Worm (Caenorhabditis elegans): ENCODE results near the gene T26E4.2.
"Not testable (repeated sequence)": the region's sequence is repeated elsewhere in the genome, so short reads cannot be mapped to it uniquely, and the experiment has no call there.

The T26E4.2 gene

ce11 chrV:15809543-15809942, 28.4 kb downstream of the T26E4.2 start, which contains the start of gene srsx-36:
Gene srsx-36, minus strand, starts transcription at chrV:15809643.
- no peak for TF ChIP-seq ztf-23 (GFP tag; IDR thresholded peaks at IDR 0.05)
- TF ChIP-seq klf-2 (GFP tag; conservative IDR thresholded peaks at IDR 0.05), result no peak
- TF ChIP-seq tab-1 (GFP tag; IDR thresholded peaks at IDR 0.05), result no peak
- no peak for TF ChIP-seq ref-1 (GFP tag; conservative IDR thresholded peaks at IDR 0.05)
- no peak for TF ChIP-seq T22C8.4 (GFP tag; IDR thresholded peaks at IDR 0.05)
- no peak for TF ChIP-seq med-1 (GFP tag; optimal IDR thresholded peaks at IDR 0.05; ENCODE audit: insufficient read depth)
- no peak for TF ChIP-seq flt-1 (GFP tag; IDR thresholded peaks at IDR 0.05)
- TF ChIP-seq ztf-29 (GFP tag; IDR thresholded peaks at IDR 0.05), result no peak
- no peak for TF ChIP-seq cog-1 (tag; optimal IDR thresholded peaks at IDR 0.05)

DNA sequence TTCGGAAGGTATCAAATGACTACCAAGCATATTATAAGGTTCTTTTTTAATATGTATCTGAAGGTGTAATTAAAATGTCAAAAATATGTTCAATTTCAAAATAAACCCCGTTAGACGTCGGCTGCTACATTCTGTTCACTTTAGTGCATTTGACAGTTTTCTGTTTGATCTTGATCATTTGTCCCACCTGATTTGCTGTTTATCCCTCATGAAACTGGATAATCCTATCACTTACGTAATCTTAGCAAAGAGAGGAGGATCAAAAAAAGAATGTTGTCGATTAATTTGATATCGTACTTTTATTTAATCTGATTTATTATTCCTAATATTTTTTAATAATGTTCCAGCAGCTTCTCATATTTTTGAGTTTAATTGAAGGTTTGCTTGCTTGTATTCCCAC, 29.3 kb downstream of the T26E4.2 start, which contains the start of gene F54B8.1:
Gene F54B8.1 (plus strand): TSS at position 301 of the 400 bp plus-strand sequence.
- TF ChIP-seq klf-2 (GFP tag; conservative IDR thresholded peaks at IDR 0.05), result no peak

DNA sequence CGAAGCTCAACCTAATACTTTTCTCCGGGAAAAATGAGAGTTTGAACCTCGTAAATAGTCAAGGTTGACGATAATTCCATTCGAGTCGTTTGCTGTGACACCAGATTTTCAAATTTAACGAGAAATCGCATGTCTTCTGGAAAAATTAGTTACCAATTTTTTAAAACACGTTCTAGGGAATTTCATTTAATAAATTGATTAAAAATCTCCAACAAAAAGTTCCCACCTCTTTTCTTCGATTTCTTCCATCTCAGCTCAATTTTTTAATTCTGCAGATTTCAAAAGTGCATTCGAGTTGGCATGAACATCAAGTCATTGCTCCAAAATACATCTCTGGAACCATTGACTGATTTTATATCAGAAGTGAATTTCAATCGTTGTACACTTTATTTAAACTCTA, 30.8 kb downstream of the T26E4.2 start, which contains the start of gene nhr-282:
Gene nhr-282 (plus strand): TSS at position 301 of the 400 bp plus-strand sequence.
- TF ChIP-seq med-1 (GFP tag; optimal IDR thresholded peaks at IDR 0.05; ENCODE audit: insufficient read depth); tab-1 (GFP tag; IDR thresholded peaks at IDR 0.05); cog-1 (tag; optimal IDR thresholded peaks at IDR 0.05): not testable (repeated sequence)

- no peak for TF ChIP-seq T22C8.4 (GFP tag; IDR thresholded peaks at IDR 0.05)
- no peak for TF ChIP-seq tab-1 (GFP tag; IDR thresholded peaks at IDR 0.05)
- no peak for TF ChIP-seq klf-2 (GFP tag; conservative IDR thresholded peaks at IDR 0.05)
- TF ChIP-seq ztf-29 (GFP tag; IDR thresholded peaks at IDR 0.05), result no peak
- no peak for TF ChIP-seq flt-1 (GFP tag; IDR thresholded peaks at IDR 0.05)
- no peak for TF ChIP-seq ztf-23 (GFP tag; IDR thresholded peaks at IDR 0.05)
- TF ChIP-seq cog-1 (tag; optimal IDR thresholded peaks at IDR 0.05), result no peak
- TF ChIP-seq med-1 (GFP tag; optimal IDR thresholded peaks at IDR 0.05; ENCODE audit: insufficient read depth), result no peak
- TF ChIP-seq ref-1 (GFP tag; conservative IDR thresholded peaks at IDR 0.05), result no peak
Measured at ce11 chrV:15815962-15816432, 34.8 kb downstream of the T26E4.2 start, which contains the start of the genes fbxa-69 and F54B8.4. Gene fbxa-69, minus strand, starts transcription at chrV:15815971. Gene F54B8.4, plus strand, starts transcription at chrV:15816382.

ce11 chrV:15817746-15818145, 36.6 kb downstream of the T26E4.2 start, which contains the start of gene abf-3:
Gene abf-3, minus strand, starts transcription at chrV:15817846.
- TF ChIP-seq ztf-29 (GFP tag; IDR thresholded peaks at IDR 0.05) (no peak), tab-1 (GFP tag; IDR thresholded peaks at IDR 0.05) (no peak)

- TF ChIP-seq flt-1 (GFP tag; IDR thresholded peaks at IDR 0.05), result no peak
- TF ChIP-seq med-1 (GFP tag; optimal IDR thresholded peaks at IDR 0.05; ENCODE audit: insufficient read depth), result no peak
- TF ChIP-seq ztf-23 (GFP tag; IDR thresholded peaks at IDR 0.05), result no peak
- TF ChIP-seq ref-1 (GFP tag; conservative IDR thresholded peaks at IDR 0.05), result no peak
- TF ChIP-seq cog-1 (tag; optimal IDR thresholded peaks at IDR 0.05), result no peak
- no peak for TF ChIP-seq klf-2 (GFP tag; conservative IDR thresholded peaks at IDR 0.05)
- TF ChIP-seq tab-1 (GFP tag; IDR thresholded peaks at IDR 0.05), result no peak
- no peak for TF ChIP-seq ztf-29 (GFP tag; IDR thresholded peaks at IDR 0.05)
- TF ChIP-seq T22C8.4 (GFP tag; IDR thresholded peaks at IDR 0.05), result no peak
Measured at ce11 chrV:15819983-15820382, 38.8 kb downstream of the T26E4.2 start, which contains the start of gene srbc-48. Gene srbc-48, plus strand, starts transcription at chrV:15820283.

DNA sequence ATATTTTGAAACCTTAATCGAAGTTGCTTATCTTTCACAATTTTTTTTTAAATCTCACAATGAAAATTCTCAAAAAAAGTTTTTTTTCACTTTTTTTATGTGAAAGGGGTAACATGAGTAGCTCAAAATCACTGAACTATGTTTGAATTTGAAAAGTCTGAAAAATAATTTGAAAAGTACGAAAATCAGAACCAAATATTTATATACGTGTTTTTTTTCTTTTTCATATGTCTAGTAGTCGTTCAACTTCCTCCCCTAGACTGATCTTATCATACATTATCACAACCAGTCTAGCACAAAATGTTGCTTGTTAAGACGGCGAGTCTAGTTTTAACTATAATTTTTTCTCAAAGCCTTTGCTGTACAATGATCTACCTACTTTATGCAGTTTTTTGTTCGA, 40.2 kb downstream of the T26E4.2 start, which contains the start of gene srbc-49:
Gene srbc-49 (plus strand): TSS at position 301 of the 400 bp plus-strand sequence.
- no peak for TF ChIP-seq tab-1 (GFP tag; IDR thresholded peaks at IDR 0.05)
- TF ChIP-seq cog-1 (tag; optimal IDR thresholded peaks at IDR 0.05), result no peak
- no peak for TF ChIP-seq klf-2 (GFP tag; conservative IDR thresholded peaks at IDR 0.05)
- no peak for TF ChIP-seq ztf-29 (GFP tag; IDR thresholded peaks at IDR 0.05)
- TF ChIP-seq T22C8.4 (GFP tag; IDR thresholded peaks at IDR 0.05), result no peak
- no peak for TF ChIP-seq flt-1 (GFP tag; IDR thresholded peaks at IDR 0.05)
- TF ChIP-seq ref-1 (GFP tag; conservative IDR thresholded peaks at IDR 0.05), result no peak
- no peak for TF ChIP-seq med-1 (GFP tag; optimal IDR thresholded peaks at IDR 0.05; ENCODE audit: insufficient read depth)
- no peak for TF ChIP-seq ztf-23 (GFP tag; IDR thresholded peaks at IDR 0.05)

ce11 chrV:15824866-15825265, 43.7 kb downstream of the T26E4.2 start, which contains the start of gene srbc-50:
Gene srbc-50, minus strand, starts transcription at chrV:15824966.
- TF ChIP-seq tab-1 (GFP tag; IDR thresholded peaks at IDR 0.05) (no peak), ztf-23 (GFP tag; IDR thresholded peaks at IDR 0.05) (no peak), cog-1 (tag; optimal IDR thresholded peaks at IDR 0.05) (no peak), med-1 (GFP tag; optimal IDR thresholded peaks at IDR 0.05; ENCODE audit: insufficient read depth) (no peak), T22C8.4 (GFP tag; IDR thresholded peaks at IDR 0.05) (no peak), flt-1 (GFP tag; IDR thresholded peaks at IDR 0.05) (no peak), ref-1 (GFP tag; conservative IDR thresholded peaks at IDR 0.05) (no peak), klf-2 (GFP tag; conservative IDR thresholded peaks at IDR 0.05) (no peak), ztf-29 (GFP tag; IDR thresholded peaks at IDR 0.05) (no peak)

- TF ChIP-seq med-1 (GFP tag; optimal IDR thresholded peaks at IDR 0.05; ENCODE audit: insufficient read depth), result no peak
- no peak for TF ChIP-seq tab-1 (GFP tag; IDR thresholded peaks at IDR 0.05)
- TF ChIP-seq cog-1 (tag; optimal IDR thresholded peaks at IDR 0.05), result no peak
Measured at ce11 chrV:15826110-15826509, 44.9 kb downstream of the T26E4.2 start, which contains the start of gene srbc-51. Gene srbc-51, plus strand, starts transcription at chrV:15826410.

DNA sequence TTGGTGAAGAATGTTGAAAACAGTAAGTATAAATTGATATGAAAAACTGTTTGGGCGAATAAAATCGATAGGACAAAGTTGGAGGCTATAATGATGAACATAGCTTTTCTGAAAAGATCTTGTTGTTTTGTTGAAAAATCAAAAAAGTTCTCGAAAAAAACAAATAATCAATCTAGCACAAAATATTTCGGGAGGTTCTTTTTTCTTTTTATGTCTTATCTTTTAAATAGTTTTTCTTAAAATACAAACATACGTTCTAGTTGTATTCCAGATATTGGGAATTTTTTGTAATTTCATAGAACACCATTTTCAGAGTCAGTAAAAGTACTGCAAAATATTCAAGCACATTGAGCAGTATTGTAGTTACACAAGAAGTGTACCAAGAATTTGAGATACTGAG, 48.7 kb downstream of the T26E4.2 start, which contains the start of gene srbc-55:
Gene srbc-55 (minus strand): TSS at position 101 of the 400 bp plus-strand sequence.
- TF ChIP-seq ztf-23 (GFP tag; IDR thresholded peaks at IDR 0.05) (no peak), ztf-29 (GFP tag; IDR thresholded peaks at IDR 0.05) (no peak), tab-1 (GFP tag; IDR thresholded peaks at IDR 0.05) (no peak)

All from whole organism, midembryonic.